Worm (Caenorhabditis elegans): Measurements from ENCODE around the gene F32D8.8.

The F32D8.8 gene

DNA sequence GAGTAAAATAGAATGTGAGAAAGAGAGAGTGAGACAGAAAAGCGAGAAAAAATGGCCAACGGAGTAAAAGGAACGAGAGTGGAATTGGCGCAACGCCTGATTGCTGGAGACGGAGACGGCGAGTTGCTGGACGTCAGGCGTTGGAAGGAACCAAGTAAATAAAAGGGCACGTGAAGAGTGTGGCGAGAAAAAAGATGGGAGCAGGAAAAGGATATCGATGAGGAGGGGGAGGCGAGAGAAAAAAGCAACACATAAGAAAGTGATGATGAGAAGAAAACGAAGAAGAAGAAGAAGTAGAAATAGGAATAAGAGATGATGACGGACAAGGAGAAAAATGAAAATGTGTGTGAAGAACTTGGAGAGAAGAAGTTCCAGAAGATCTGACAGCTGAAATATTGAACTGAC is 31.1 kb downstream of the F32D8.8 start (continued):
- peak; percentile 55 for TF ChIP-seq sup-37 (GFP tag; optimal IDR thresholded peaks at IDR 0.05)
- peak; percentile 88 for TF ChIP-seq nhr-77 (tag; optimal IDR thresholded peaks at IDR 0.05)
- TF ChIP-seq mab-9 (GFP tag; IDR thresholded peaks at IDR 0.05) = peak; percentile 51; the same call in 1 of the 2 replicates
- TF ChIP-seq egl-27 (tag; optimal IDR thresholded peaks at IDR 0.05) = peak; percentile 71 to 82
- no peak for TF ChIP-seq pqm-1 (tag; optimal IDR thresholded peaks at IDR 0.05)
- TF ChIP-seq ces-1 (GFP tag; optimal IDR thresholded peaks at IDR 0.05) = no peak
- no peak for TF ChIP-seq zip-4 (GFP tag; optimal IDR thresholded peaks at IDR 0.05)
- peak; percentile 63 for TF ChIP-seq snpc-4 (tag; optimal IDR thresholded peaks at IDR 0.05)
- TF ChIP-seq nhr-71 (tag; optimal IDR thresholded peaks at IDR 0.05) = peak; percentile 97
- peak; percentile 83 for TF ChIP-seq irx-1 (tag; optimal IDR thresholded peaks at IDR 0.05)
- TF ChIP-seq ztf-4 (tag; optimal IDR thresholded peaks at IDR 0.05) = peak; percentile 68
- TF ChIP-seq lin-14 (GFP tag; optimal IDR thresholded peaks at IDR 0.05) = peak; percentile 99
- no peak for TF ChIP-seq C04F5.9 (tag; optimal IDR thresholded peaks at IDR 0.05)
- peak; percentile 44 for TF ChIP-seq C16A3.4 (tag; optimal IDR thresholded peaks at IDR 0.05)
- peak; percentile 81 for TF ChIP-seq nhr-19 (GFP tag; conservative IDR thresholded peaks at IDR 0.05)

DNA sequence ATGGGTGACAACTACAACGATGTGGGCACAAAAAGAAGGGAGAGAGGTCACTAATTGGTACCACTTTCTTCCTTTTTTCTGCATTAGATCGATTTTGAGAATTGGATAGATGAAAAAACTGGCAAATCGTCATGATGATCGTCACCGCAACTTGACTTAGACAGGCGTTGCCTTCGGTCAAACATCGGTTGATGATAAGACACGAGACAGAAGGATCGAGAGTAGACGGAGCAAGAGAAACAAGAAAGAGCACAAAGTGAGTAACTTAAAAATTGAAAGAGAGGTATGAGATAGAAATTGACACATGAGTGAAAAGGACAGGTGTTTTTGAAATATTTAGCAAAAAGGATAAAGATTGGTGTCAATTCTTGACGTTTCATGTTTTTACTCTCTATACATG is 32.5 kb downstream of the F32D8.8 start:
- TF ChIP-seq dpl-1 (GFP tag; optimal IDR thresholded peaks at IDR 0.05) (no peak), aly-2 (tag; optimal IDR thresholded peaks at IDR 0.05) (no peak), sup-37 (GFP tag; optimal IDR thresholded peaks at IDR 0.05) (no peak), lin-14 (GFP tag; optimal IDR thresholded peaks at IDR 0.05) (peak; percentile 61), nhr-85 (tag) (peak; percentile 31), tlp-1 (tag; optimal IDR thresholded peaks at IDR 0.05) (no peak), nhr-71 (tag; optimal IDR thresholded peaks at IDR 0.05) (peak; percentile 63), mdl-1 (tag; optimal IDR thresholded peaks at IDR 0.05) (peak in 1 of 2 experiments; percentile 26), nhr-19 (GFP tag; conservative IDR thresholded peaks at IDR 0.05) (peak; percentile 28), dsc-1 (tag; optimal IDR thresholded peaks at IDR 0.05) (peak; percentile 9), xbp-1 (tag; optimal IDR thresholded peaks at IDR 0.05) (no peak), rnt-1 (tag; optimal IDR thresholded peaks at IDR 0.05) (peak; percentile 45)

ce11 chrV:10867586-10867985 is 35.0 kb downstream of the F32D8.8 start:
- TF ChIP-seq isw-1 (GFP tag; IDR thresholded peaks at IDR 0.05) (no peak), nhr-12 (tag; optimal IDR thresholded peaks at IDR 0.05) (no peak), dpl-1 (GFP tag; optimal IDR thresholded peaks at IDR 0.05) (no peak), unc-86 (tag; optimal IDR thresholded peaks at IDR 0.05) (peak; percentile 31), snu-23 (GFP tag; optimal IDR thresholded peaks at IDR 0.05) (peak; percentile 74), lir-3 (tag; optimal IDR thresholded peaks at IDR 0.05; ENCODE audit: poor library complexity) (no peak), tbx-2 (tag; optimal IDR thresholded peaks at IDR 0.05) (peak; percentile 64), pag-3 (tag; optimal IDR thresholded peaks at IDR 0.05; ENCODE audit: borderline replicate concordance, insufficient read depth) (no peak), vab-15 (tag; optimal IDR thresholded peaks at IDR 0.05) (no peak), nhr-47 (tag; optimal IDR thresholded peaks at IDR 0.05) (peak; percentile 77), lin-15B (tag; optimal IDR thresholded peaks at IDR 0.05) (no peak), snpc-4 (tag; optimal IDR thresholded peaks at IDR 0.05) (no peak), elt-2 (tag; optimal IDR thresholded peaks at IDR 0.05) (no peak), ets-5 (GFP tag; IDR thresholded peaks at IDR 0.05) (no peak), sox-4 (tag; optimal IDR thresholded peaks at IDR 0.05) (peak; percentile 27), fkh-10 (GFP tag; optimal IDR thresholded peaks at IDR 0.05) (peak; percentile 59), nhr-11 (tag; optimal IDR thresholded peaks at IDR 0.05) (no peak), mep-1 (tag; optimal IDR thresholded peaks at IDR 0.05) (peak; percentile 14), nhr-85 (tag) (peak; percentile 88), blmp-1 (tag; optimal IDR thresholded peaks at IDR 0.05) (peak; percentile 62), sup-37 (GFP tag; optimal IDR thresholded peaks at IDR 0.05) (no peak), hlh-4 (tag; optimal IDR thresholded peaks at IDR 0.05) (no peak), lsy-2 (tag; optimal IDR thresholded peaks at IDR 0.05) (peak; percentile 41 to 42), mef-2 (tag; optimal IDR thresholded peaks at IDR 0.05) (peak; percentile 27), ceh-8 (GFP tag; optimal IDR thresholded peaks at IDR 0.05) (no peak), nhr-20 (tag; optimal IDR thresholded peaks at IDR 0.05) (peak; percentile 75), ztf-4 (tag; optimal IDR thresholded peaks at IDR 0.05) (no peak), lin-39 (tag; optimal IDR thresholded peaks at IDR 0.05) (no peak), aha-1 (tag; optimal IDR thresholded peaks at IDR 0.05) (no peak), ceh-88 (GFP tag; IDR thresholded peaks at IDR 0.05) (no peak), nhr-19 (GFP tag; conservative IDR thresholded peaks at IDR 0.05) (peak; percentile 41), mab-9 (GFP tag; IDR thresholded peaks at IDR 0.05) (0 out of 2 replicates have a peak, but pooled peaks have one; percentile 42), efl-3 (GFP tag; optimal IDR thresholded peaks at IDR 0.05) (no peak)
